Worm (Caenorhabditis elegans) whole organism, L2 larva: ENCODE measurements around the gene srlf-19.

ENCODE experiments used
- alr-1 ChIP-seq: fragments of 150-350 bp; optimal IDR thresholded peaks from 2 replicates; lab custom pipeline; 2014; ENCODE audit warnings: missing biosample characterization, missing genetic modification characterization
- ceh-82 ChIP-seq: fragments of 150-350 bp; optimal IDR thresholded peaks from 2 replicates; lab custom pipeline; 2014; ENCODE audit warnings: missing biosample characterization, missing genetic modification characterization
- mdl-1 ChIP-seq, 2 experiments: fragments of 150-350 bp in 1 of 2; sonication (generic microtip) in 1 of 2; optimal IDR thresholded peaks; 2 replicates each; lab custom pipeline; 2017; ENCODE audit warnings: missing biosample characterization in 2 of 2, missing genetic modification characterization in 2 of 2
- snpc-4 ChIP-seq: fragments of 150-350 bp; optimal IDR thresholded peaks from 2 replicates; lab custom pipeline; 2014; ENCODE audit warnings: missing biosample characterization, missing genetic modification characterization

DNA sequence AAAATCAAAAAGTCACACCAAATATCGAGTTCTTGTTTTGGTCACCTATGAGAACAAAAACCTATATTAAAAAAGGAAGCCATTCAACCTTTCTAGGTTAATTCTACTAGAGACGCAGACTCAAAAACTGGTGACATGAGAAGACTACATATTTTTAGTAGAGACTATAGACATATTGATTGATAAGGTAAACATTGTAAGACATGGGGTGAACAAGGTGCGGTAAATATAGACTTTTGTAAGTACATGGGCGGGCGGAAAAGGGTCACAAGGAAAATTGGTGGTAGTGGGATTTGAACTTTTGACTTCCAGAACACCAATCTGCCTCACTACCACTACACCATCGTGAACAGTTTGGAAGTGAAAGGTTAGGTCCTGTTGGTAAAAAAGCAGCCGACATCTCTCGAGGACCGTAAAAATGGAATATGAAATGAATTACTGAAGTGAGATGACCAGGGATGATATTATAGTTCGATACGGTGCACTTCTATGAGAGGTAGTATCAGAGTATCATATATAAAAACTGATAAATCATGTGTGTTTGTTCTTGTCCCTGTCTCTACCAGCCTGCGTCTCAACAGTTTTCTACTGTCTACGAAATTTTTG is 20.9 kb upstream of the srlf-19 start, which contains the start of gene nhr-212:
- TF ChIP-seq mdl-1 (tag; optimal IDR thresholded peaks at IDR 0.05; lab: Kevin White, UChicago) (no peak), alr-1 (tag; lab: Kevin White, UChicago) (no peak), snpc-4 (tag; lab: Kevin White, UChicago) (no peak), ceh-82 (tag; lab: Kevin White, UChicago) (no peak)
